Fruit fly (Drosophila melanogaster): ENCODE data around the gene CheA84a.

- TF ChIP-seq lola (GFP tag; optimal IDR thresholded peaks at IDR 0.05) (no peak), Myc (optimal IDR thresholded peaks at IDR 0.05) (no peak), ey (GFP tag; optimal IDR thresholded peaks at IDR 0.05) (no peak), Dif (GFP tag; optimal IDR thresholded peaks at IDR 0.05; ENCODE audit: partially characterized antibody) (no peak), tai (GFP tag; optimal IDR thresholded peaks at IDR 0.05) (no peak), Hnf4 (GFP tag; optimal IDR thresholded peaks at IDR 0.05) (no peak), Hr83 (GFP tag; optimal IDR thresholded peaks at IDR 0.05; ENCODE audit: poor library complexity, severe bottlenecking) (no peak), psq (GFP tag; optimal IDR thresholded peaks at IDR 0.05) (no peak), Abd-B (GFP tag; optimal IDR thresholded peaks at IDR 0.05) (no peak), usp (GFP tag; optimal IDR thresholded peaks at IDR 0.05) (no peak), HLH106 (tag; optimal IDR thresholded peaks at IDR 0.05) (no peak)
These were observed 22.7 kb upstream of the CheA84a start for dm6 chr3R:8227344-8227743.

Measured in whole organism, wandering third instar larva.